Fruit fly (Drosophila melanogaster) whole organism, embryonic: ENCODE data around the gene CG9114.

Experiments
- Abd-B ChIP-seq: fragments of 200-800 bp; sonication (Bioruptor generic); optimal IDR thresholded peaks from 2 replicates; lab custom pipeline; 2018; ENCODE audit warnings: missing biosample characterization, mild to moderate bottlenecking, missing genetic modification characterization, moderate library complexity
- Bdp1 ChIP-seq: fragments of 200-800 bp; sonication (Bioruptor generic); optimal IDR thresholded peaks from 3 replicates; lab custom pipeline; 2016; ENCODE audit warnings: missing biosample characterization, missing genetic modification characterization
- Blimp-1 ChIP-seq: fragments of 200-800 bp; sonication (Bioruptor generic); optimal IDR thresholded peaks from 3 replicates; lab custom pipeline; 2018; ENCODE audit warnings: missing biosample characterization, missing genetic modification characterization, mild to moderate bottlenecking, moderate library complexity, missing genetic modification reagents
- C15 ChIP-seq: fragments of 200-800 bp; sonication (Bioruptor generic); IDR thresholded peaks from 3 replicates; pipeline ENCODE4 v1.3.6; 2022; ENCODE audit warnings: missing biosample characterization, missing genetic modification characterization
- CG10959 ChIP-seq: fragments of 200-800 bp; sonication (Bioruptor generic); IDR thresholded peaks from 2 replicates; pipeline ENCODE4 v1.3.6; 2022; ENCODE audit warnings: missing biosample characterization, missing genetic modification characterization
- CG11398 ChIP-seq: fragments of 200-800 bp; sonication (Bioruptor generic); optimal IDR thresholded peaks from 2 replicates; lab custom pipeline; 2016; ENCODE audit warnings: missing biosample characterization, missing genetic modification characterization
- CG11695 ChIP-seq: fragments of 200-800 bp; sonication (Bioruptor generic); IDR thresholded peaks from 3 replicates; pipeline ENCODE4 v1.3.6; 2022; ENCODE audit warnings: missing biosample characterization, missing genetic modification characterization
- CG12236 ChIP-seq: fragments of 200-800 bp; sonication (Bioruptor generic); optimal IDR thresholded peaks from 2 replicates; lab custom pipeline; 2016; ENCODE audit warnings: missing biosample characterization, missing genetic modification characterization
- CG13123 ChIP-seq: fragments of 200-800 bp; sonication (Bioruptor generic); optimal IDR thresholded peaks from 2 replicates; lab custom pipeline; 2016; ENCODE audit warnings: missing biosample characterization, missing genetic modification characterization
- CG13624 ChIP-seq: fragments of 200-800 bp; sonication (Bioruptor generic); optimal IDR thresholded peaks from 2 replicates; lab custom pipeline; 2016; ENCODE audit warnings: missing biosample characterization, missing genetic modification characterization
- CG1602 ChIP-seq: fragments of 200-800 bp; sonication (Bioruptor generic); optimal IDR thresholded peaks from 3 replicates; lab custom pipeline; 2016; ENCODE audit warnings: missing biosample characterization, missing genetic modification characterization
- CG16863 ChIP-seq: fragments of 200-800 bp; sonication (Bioruptor generic); optimal IDR thresholded peaks from 3 replicates; lab custom pipeline; 2016; ENCODE audit warnings: missing biosample characterization, missing genetic modification characterization
- CG18262 ChIP-seq: fragments of 200-800 bp; optimal IDR thresholded peaks from 3 replicates; lab custom pipeline; 2019; ENCODE audit warnings: missing biosample characterization, mild to moderate bottlenecking, missing genetic modification characterization, moderate library complexity
- CG2120 ChIP-seq: fragments of 200-800 bp; sonication (Bioruptor generic); optimal IDR thresholded peaks from 3 replicates; lab custom pipeline; 2016; ENCODE audit warnings: missing biosample characterization, missing genetic modification characterization
- CG33557 ChIP-seq: fragments of 200-800 bp; sonication (Bioruptor generic); optimal IDR thresholded peaks from 2 replicates; lab custom pipeline; 2019; ENCODE audit warnings: missing biosample characterization, mild to moderate bottlenecking, missing genetic modification characterization, moderate library complexity
- CG6654 ChIP-seq: fragments of 200-800 bp; sonication (Bioruptor generic); optimal IDR thresholded peaks from 2 replicates; lab custom pipeline; 2017; ENCODE audit warnings: missing biosample characterization, mild to moderate bottlenecking, missing genetic modification characterization
- CG7556 ChIP-seq: fragments of 200-800 bp; sonication (Bioruptor generic); optimal IDR thresholded peaks from 2 replicates; lab custom pipeline; 2017; ENCODE audit warnings: missing biosample characterization, mild to moderate bottlenecking, missing genetic modification characterization
- Dip2 ChIP-seq: fragments of 200-800 bp; sonication (Bioruptor generic); IDR thresholded peaks from 2 replicates; pipeline ENCODE4 v1.3.6; 2022; ENCODE audit warnings: missing biosample characterization, missing genetic modification characterization
- Doc2 ChIP-seq: fragments of 200-800 bp; sonication (Bioruptor generic); IDR thresholded peaks from 2 replicates; pipeline ENCODE4 v1.3.6; 2022; ENCODE audit warnings: missing biosample characterization, missing genetic modification characterization
- GATAe ChIP-seq: fragments of 200-800 bp; sonication (Bioruptor generic); conservative IDR thresholded peaks from 2 replicates; pipeline ENCODE4 v1.3.6; 2022; ENCODE audit warnings: missing biosample characterization, missing genetic modification characterization
- H2.0 ChIP-seq: fragments of 200-800 bp; sonication (Bioruptor generic); IDR thresholded peaks from 2 replicates; pipeline ENCODE4 v1.3.6; 2022; ENCODE audit warnings: missing biosample characterization, missing genetic modification characterization
- Hr39 ChIP-seq: fragments of >200 bp; optimal IDR thresholded peaks from 2 replicates; lab custom pipeline; 2017
- Lim3 ChIP-seq: fragments of 200-800 bp; sonication (Bioruptor generic); IDR thresholded peaks from 2 replicates; pipeline ENCODE4 v1.3.6; 2022; ENCODE audit warnings: missing biosample characterization, missing genetic modification characterization
- Pdp1 ChIP-seq, 2 experiments: fragments of 200-800 bp; sonication (Bioruptor generic); optimal IDR thresholded peaks; 3 replicates each; lab custom pipeline; 2016; ENCODE audit warnings: missing biosample characterization in 2 of 2, missing genetic modification characterization in 2 of 2, mild to moderate bottlenecking in 1 of 2, moderate library complexity in 1 of 2
- al ChIP-seq: fragments of 200-800 bp; sonication (Bioruptor generic); IDR thresholded peaks from 2 replicates; pipeline ENCODE4 v1.3.6; 2022; ENCODE audit warnings: missing biosample characterization, missing genetic modification characterization
- amos ChIP-seq: fragments of 200-800 bp; sonication (Bioruptor generic); IDR thresholded peaks from 2 replicates; pipeline ENCODE4 v1.3.6; 2022; ENCODE audit warnings: missing biosample characterization, missing genetic modification characterization; ENCODE audit not compliant: partially characterized antibody
- bab2 ChIP-seq: fragments of 200-800 bp; sonication (Bioruptor generic); optimal IDR thresholded peaks from 2 replicates; lab custom pipeline; 2016; ENCODE audit warnings: missing biosample characterization, missing genetic modification characterization
- chn ChIP-seq: fragments of 200-800 bp; sonication (Bioruptor generic); optimal IDR thresholded peaks from 2 replicates; lab custom pipeline; 2016; ENCODE audit warnings: missing biosample characterization, missing genetic modification characterization
- da ChIP-seq: fragments of 200-800 bp; sonication (Bioruptor generic); optimal IDR thresholded peaks from 2 replicates; lab custom pipeline; 2016; ENCODE audit warnings: missing biosample characterization, missing genetic modification characterization
- eve ChIP-seq, 2 experiments: fragments of >200 bp; optimal IDR thresholded peaks; 2 replicates each; lab custom pipeline; 2017; ENCODE audit warnings: missing biosample characterization in 2 of 2, missing genetic modification characterization in 2 of 2
- gsb ChIP-seq: fragments of 200-800 bp; sonication (Bioruptor generic); IDR thresholded peaks from 2 replicates; pipeline ENCODE4 v1.3.6; 2022; ENCODE audit warnings: missing biosample characterization, missing genetic modification characterization
- ken ChIP-seq: fragments of 200-800 bp; sonication (Bioruptor generic); IDR thresholded peaks from 3 replicates; pipeline ENCODE4 v1.3.6; 2022; ENCODE audit warnings: missing biosample characterization, missing genetic modification characterization
- knrl ChIP-seq: fragments of 200-800 bp; sonication (Bioruptor generic); IDR thresholded peaks from 3 replicates; pipeline ENCODE4 v1.3.6; 2022; ENCODE audit warnings: missing biosample characterization, missing genetic modification characterization; ENCODE audit not compliant: partially characterized antibody
- lbe ChIP-seq: fragments of 200-800 bp; sonication (Bioruptor generic); optimal IDR thresholded peaks from 2 replicates; lab custom pipeline; 2016; ENCODE audit warnings: missing biosample characterization, mild to moderate bottlenecking, missing genetic modification characterization
- lov ChIP-seq, 2 experiments: fragments of 200-800 bp in 1 of 2; fragments of >200 bp in 1 of 2; sonication (Bioruptor generic) in 1 of 2; IDR thresholded peaks in 1 of 2; optimal IDR thresholded peaks in 1 of 2; 2 replicates in 1 of 2; 3 replicates in 1 of 2; pipeline versions ENCODE4 v1.3.6 to Lab custom; 2017 to 2022; ENCODE audit warnings: missing biosample characterization in 1 of 2, missing genetic modification characterization in 1 of 2
- org-1 ChIP-seq: fragments of 200-800 bp; sonication (Bioruptor generic); optimal IDR thresholded peaks from 2 replicates; lab custom pipeline; 2017; ENCODE audit warnings: missing biosample characterization, missing genetic modification characterization
- pita ChIP-seq: fragments of 200-800 bp; sonication (Bioruptor generic); optimal IDR thresholded peaks from 2 replicates; lab custom pipeline; 2017; ENCODE audit warnings: missing biosample characterization, mild to moderate bottlenecking, missing genetic modification characterization
- rib ChIP-seq: fragments of 200-800 bp; sonication (Bioruptor generic); IDR thresholded peaks from 2 replicates; pipeline ENCODE4 v1.3.6; 2022; ENCODE audit warnings: missing biosample characterization, missing genetic modification characterization
- sc ChIP-seq, 3 experiments: fragments of >200 bp in 2 of 3; fragments of 200-800 bp in 1 of 3; sonication (Bioruptor generic) in 1 of 3; optimal IDR thresholded peaks; 2 replicates in 2 of 3; 3 replicates in 1 of 3; lab custom pipeline; 2017; ENCODE audit warnings: mild to moderate bottlenecking in 1 of 3, missing biosample characterization in 1 of 3, missing genetic modification characterization in 1 of 3, missing genetic modification reagents in 1 of 3
- stc ChIP-seq: fragments of 200-800 bp; sonication (Bioruptor generic); IDR thresholded peaks from 2 replicates; pipeline ENCODE4 v1.3.6; 2022; ENCODE audit warnings: missing biosample characterization, missing genetic modification characterization
- tio ChIP-seq: fragments of 200-800 bp; sonication (Bioruptor generic); optimal IDR thresholded peaks from 2 replicates; lab custom pipeline; 2017; ENCODE audit warnings: missing biosample characterization, missing genetic modification characterization, inconsistent platforms
- trem ChIP-seq: fragments of 200-800 bp; optimal IDR thresholded peaks from 3 replicates; lab custom pipeline; 2019; ENCODE audit warnings: missing biosample characterization, mild to moderate bottlenecking, missing genetic modification characterization, moderate library complexity
- wek ChIP-seq: fragments of 200-800 bp; sonication (Bioruptor generic); optimal IDR thresholded peaks from 3 replicates; lab custom pipeline; 2018; ENCODE audit warnings: missing biosample characterization, mild to moderate bottlenecking, missing genetic modification characterization, moderate library complexity
- zf30C ChIP-seq: fragments of 200-800 bp; sonication (Bioruptor generic); optimal IDR thresholded peaks from 3 replicates; lab custom pipeline; 2018; ENCODE audit warnings: missing biosample characterization, mild to moderate bottlenecking, missing genetic modification characterization
- zfh2 ChIP-seq: fragments of 200-800 bp; sonication (Bioruptor generic); optimal IDR thresholded peaks from 2 replicates; lab custom pipeline; 2016; ENCODE audit warnings: missing biosample characterization, missing genetic modification characterization

The CG9114 gene

DNA sequence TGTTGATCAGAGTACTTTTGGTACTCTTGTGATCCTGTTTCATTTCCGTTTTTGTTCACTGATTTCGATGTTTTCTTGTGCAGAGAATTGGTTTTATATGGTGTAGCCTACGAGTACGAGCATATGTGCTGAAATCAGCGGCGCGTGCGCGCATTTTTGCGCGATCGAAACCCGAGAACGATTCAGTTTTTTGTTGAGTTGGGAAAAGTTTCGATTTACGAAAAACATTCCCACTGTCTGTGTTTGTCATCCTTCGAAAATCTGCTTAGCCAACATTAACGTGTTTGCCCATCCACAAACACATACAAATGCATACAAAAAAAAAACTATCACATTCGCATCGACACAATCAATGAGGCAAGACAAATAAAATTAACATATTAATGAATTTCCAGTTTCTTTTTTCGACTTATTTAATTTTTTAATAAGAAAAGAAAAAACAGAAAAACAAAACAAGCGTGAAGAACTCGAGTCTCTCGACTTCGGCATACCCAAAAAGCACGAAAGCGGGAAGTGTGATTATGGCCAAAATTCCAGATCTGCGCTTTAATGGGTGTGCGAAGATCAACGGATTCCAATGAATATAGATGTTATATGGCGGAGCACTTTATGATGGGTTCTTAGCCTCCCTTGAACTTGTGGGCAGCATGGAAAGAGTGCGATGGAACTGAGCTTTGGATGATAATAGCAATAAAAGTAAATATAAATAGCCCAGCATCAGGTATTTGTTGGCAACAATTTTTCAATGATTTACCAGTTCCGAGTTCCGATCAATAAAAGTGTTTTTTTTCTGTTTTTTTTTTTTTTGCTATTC lies 32.8 kb downstream of the CG9114 start (continued):
- no peak for TF ChIP-seq gsb (GFP tag; lab: Robert Waterston, UW)
- TF ChIP-seq CG11398 = no peak
- 0 out of 2 replicates have a peak, but pooled peaks have one; percentile 12 for TF ChIP-seq al

DNA sequence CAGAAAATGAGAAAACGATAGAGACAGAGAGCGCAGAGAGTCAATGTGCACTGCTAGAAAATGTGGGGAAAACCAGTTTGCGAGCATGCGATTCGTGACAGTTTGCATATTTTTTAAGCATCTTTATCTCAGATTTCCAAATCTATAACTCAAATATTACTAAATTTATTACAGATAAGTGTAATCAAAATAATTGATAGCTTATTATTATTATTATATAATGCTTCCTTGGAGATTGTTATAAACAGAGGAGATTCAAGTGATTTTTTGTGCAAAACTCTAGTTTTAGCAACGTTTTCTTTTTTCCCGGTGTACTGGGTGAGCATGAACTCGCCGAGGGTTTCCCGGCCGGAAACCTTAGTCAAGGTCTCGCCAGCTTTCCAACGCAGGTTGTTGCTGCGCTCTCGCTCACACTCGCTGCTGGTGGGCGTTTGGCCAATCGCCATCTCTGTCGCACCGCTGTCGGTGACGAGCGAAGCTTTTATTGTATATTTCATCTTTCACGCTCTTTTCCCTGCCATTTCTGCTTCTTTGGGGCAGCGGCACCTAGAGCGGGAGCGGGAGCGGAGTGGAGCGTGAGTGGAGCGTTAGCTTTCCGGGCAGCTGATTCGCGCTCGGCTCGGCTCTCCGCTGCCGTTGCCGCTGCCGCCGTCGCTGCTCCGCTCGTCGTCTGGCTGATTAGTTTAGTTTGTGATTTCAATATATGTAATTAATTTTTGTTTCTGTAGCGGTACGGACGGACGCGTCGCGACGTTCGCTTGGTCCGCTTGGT lies 34.5 kb downstream of the CG9114 start:
- TF ChIP-seq CG7556 (GFP tag; lab: Kevin White, UChicago) (peak; percentile 99), amos (GFP tag; lab: Robert Waterston, UW) (no peak), CG11695 (peak; percentile 99), CG16863 (GFP tag; lab: Kevin White, UChicago) (peak; percentile 46), Bdp1 (peak; percentile 64), Lim3 (GFP tag; lab: Robert Waterston, UW) (peak; percentile 92), GATAe (GFP tag; lab: Robert Waterston, UW) (peak; percentile 90), CG10959 (GFP tag; lab: Robert Waterston, UW) (peak; percentile 68), eve (GFP tag; optimal IDR thresholded peaks at IDR 0.05; lab: Kevin White, UChicago) (peak in 1 of 2 experiments; percentile 99), CG2120 (GFP tag; lab: Kevin White, UChicago) (peak; percentile 94), CG18262 (peak; percentile 97), ken (peak; percentile 92), lov (optimal IDR thresholded peaks at IDR 0.05; lab: Kevin White, UChicago) (no peak), lov (GFP tag; IDR thresholded peaks at IDR 0.05; lab: Robert Waterston, UW) (peak; percentile 86; the same call in 2 of the 3 replicates), tio (GFP tag; lab: Kevin White, UChicago) (peak; percentile 97), C15 (peak; percentile 92), trem (tag; lab: Kevin White, UChicago) (peak; percentile 92), CG6654 (GFP tag; lab: Kevin White, UChicago) (peak; percentile 92), CG13624 (peak; percentile 77), pita (no peak), bab2 (peak; percentile 73), wek (GFP tag; lab: Kevin White, UChicago) (peak; percentile 77), org-1 (GFP tag; lab: Kevin White, UChicago) (peak; percentile 98), Abd-B (GFP tag; lab: Kevin White, UChicago) (peak; percentile 98), zfh2 (GFP tag; lab: Kevin White, UChicago) (peak; percentile 86), lbe (GFP tag; lab: Kevin White, UChicago) (peak; percentile 30), knrl (GFP tag; lab: Robert Waterston, UW) (no peak), CG13123 (GFP tag; lab: Kevin White, UChicago) (peak; percentile 90), rib (GFP tag; lab: Robert Waterston, UW) (peak; percentile 95), da (GFP tag; lab: Kevin White, UChicago) (no peak), stc (GFP tag; lab: Robert Waterston, UW) (peak; percentile 97), CG12236 (GFP tag; lab: Kevin White, UChicago) (peak; percentile 11), CG33557 (GFP tag; lab: Kevin White, UChicago) (peak; percentile 66), Dip2 (GFP tag; lab: Robert Waterston, UW) (peak; percentile 71), sc (optimal IDR thresholded peaks at IDR 0.05; lab: Kevin White, UChicago) (no peak), sc (GFP tag; optimal IDR thresholded peaks at IDR 0.05; lab: Kevin White, UChicago) (peak; percentile 94), Doc2 (GFP tag; lab: Robert Waterston, UW) (peak; percentile 90), H2.0 (GFP tag; lab: Robert Waterston, UW) (peak; percentile 94), CG1602 (GFP tag; lab: Kevin White, UChicago) (peak; percentile 96), Blimp-1 (GFP tag; lab: Kevin White, UChicago) (peak; percentile 96), Pdp1 (GFP tag; optimal IDR thresholded peaks at IDR 0.05; lab: Kevin White, UChicago) (peak; percentile 80 to 82), zf30C (GFP tag; lab: Kevin White, UChicago) (peak; percentile 92), chn (GFP tag; lab: Kevin White, UChicago) (peak; percentile 76), Hr39 (lab: Kevin White, UChicago) (no peak)
